Fruit fly (Drosophila melanogaster) whole organism, pupa: ENCODE measurements around the gene CG42795.

Experiments used
- CG12605 ChIP-seq: fragments of 200-800 bp; sonication (Bioruptor generic); IDR thresholded peaks from 2 replicates; pipeline ENCODE4 v1.3.6; 2022; ENCODE audit warnings: missing biosample characterization, missing genetic modification characterization
- CG32121 ChIP-seq: fragments of 200-800 bp; sonication (Bioruptor generic); IDR thresholded peaks from 2 replicates; pipeline ENCODE4 v1.3.6; 2022; ENCODE audit warnings: missing biosample characterization, missing genetic modification characterization
- EcR ChIP-seq: fragments of 200-800 bp; sonication (Bioruptor generic); optimal IDR thresholded peaks from 3 replicates; lab custom pipeline; 2019; ENCODE audit warnings: missing biosample characterization, missing genetic modification characterization, mild to moderate bottlenecking, moderate library complexity, missing genetic modification reagents
- fd96Ca ChIP-seq: fragments of 200-800 bp; sonication (Bioruptor generic); IDR thresholded peaks from 3 replicates; pipeline ENCODE4 v1.3.6; 2022; ENCODE audit warnings: missing biosample characterization, missing genetic modification characterization

DNA sequence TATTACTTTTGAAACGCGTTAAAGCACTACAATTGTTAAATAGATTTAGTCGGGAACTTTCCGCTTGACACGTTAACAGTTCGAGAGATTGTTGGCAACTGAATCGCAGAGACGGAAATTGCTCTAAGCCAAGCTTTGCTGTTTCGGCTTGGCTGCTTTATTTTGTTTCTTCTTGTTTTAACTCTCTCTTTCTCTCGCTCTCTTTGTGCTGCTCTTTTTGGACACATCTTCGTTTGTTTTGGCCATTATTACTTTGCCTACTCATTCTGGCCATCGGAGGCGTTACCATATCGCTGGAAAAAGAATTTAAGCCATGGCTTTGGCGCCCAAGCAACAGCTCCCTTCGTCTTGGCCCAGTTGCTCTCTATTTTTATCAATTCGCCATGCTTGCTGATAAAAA lies 36.0 kb upstream of the CG42795 start, which contains the start of gene CG12814:
- TF ChIP-seq EcR (GFP tag; lab: Kevin White, UChicago) (peak; percentile 47), CG12605 (GFP tag; lab: Robert Waterston, UW) (peak; percentile 86), CG32121 (GFP tag; lab: Robert Waterston, UW) (peak; percentile 13; the same call in 1 of the 2 replicates), fd96Ca (GFP tag; lab: Robert Waterston, UW) (no peak; the same call in 2 of the 3 replicates)
